Worm (Caenorhabditis elegans) whole organism, young adult: ENCODE measurements around the gene F49H12.7.
A peak's percentile ranks its signal among the peaks of the same experiment; 100 is the strongest.

ENCODE experiments used
- B0019.2 ChIP-seq: fragments of 200-800 bp; sonication (Bioruptor generic); conservative IDR thresholded peaks from 2 replicates; pipeline ENCODE4 v1.3.6; 2022; ENCODE audit warnings: missing genetic modification reagents, missing genetic modification characterization, missing compliant biosample characterization
- B0035.1 ChIP-seq: sonication (generic microtip); optimal IDR thresholded peaks from 2 replicates; lab custom pipeline; 2016; ENCODE audit warnings: missing genetic modification characterization, mild to moderate bottlenecking, missing compliant biosample characterization, missing genotype, missing genetic modification reagents
- C17E4.6 ChIP-seq: fragments of 200-800 bp; sonication (Bioruptor generic); IDR thresholded peaks from 2 replicates; pipeline ENCODE4 v1.3.6; 2022; ENCODE audit warnings: missing genetic modification reagents, missing genetic modification characterization, missing compliant biosample characterization
- D2030.7 ChIP-seq: fragments of 200-800 bp; sonication (Bioruptor generic); IDR thresholded peaks from 2 replicates; pipeline ENCODE4 v1.3.6; 2022; ENCODE audit warnings: missing genetic modification reagents, missing genetic modification characterization, missing compliant biosample characterization
- F10E7.11 ChIP-seq: sonication (generic microtip); optimal IDR thresholded peaks from 2 replicates; lab custom pipeline; 2017; ENCODE audit warnings: mild to moderate bottlenecking, missing genetic modification characterization, moderate library complexity, missing compliant biosample characterization
- F39B2.1 ChIP-seq: fragments of 200-800 bp; sonication (Bioruptor generic); IDR thresholded peaks from 2 replicates; pipeline ENCODE4 v1.3.6; 2022; ENCODE audit warnings: missing genetic modification reagents, missing genetic modification characterization, missing compliant biosample characterization
- K11D2.4 ChIP-seq: fragments of 200-800 bp; sonication (Bioruptor generic); IDR thresholded peaks from 2 replicates; pipeline ENCODE4 v1.3.6; 2022; ENCODE audit warnings: missing genetic modification reagents, missing genetic modification characterization, missing compliant biosample characterization
- K12H6.12 ChIP-seq: fragments of 200-800 bp; sonication (Bioruptor generic); optimal IDR thresholded peaks from 2 replicates; lab custom pipeline; 2018; ENCODE audit warnings: mild to moderate bottlenecking, missing genetic modification characterization, missing compliant biosample characterization
- Y56A3A.18 ChIP-seq: fragments of 200-800 bp; sonication (Bioruptor generic); IDR thresholded peaks from 2 replicates; pipeline ENCODE4 v1.3.6; 2022; ENCODE audit warnings: missing genetic modification reagents, missing genetic modification characterization, missing compliant biosample characterization
- attf-6 ChIP-seq: fragments of 200-800 bp; sonication (Bioruptor generic); IDR thresholded peaks from 2 replicates; pipeline ENCODE4 v1.3.6; 2022; ENCODE audit warnings: missing genetic modification reagents, missing genetic modification characterization, missing compliant biosample characterization
- ceh-27 ChIP-seq: fragments of 200-800 bp; sonication (Bioruptor generic); optimal IDR thresholded peaks from 2 replicates; lab custom pipeline; 2018; ENCODE audit warnings: mild to moderate bottlenecking, missing genetic modification characterization, moderate library complexity, missing compliant biosample characterization
- ceh-79 ChIP-seq: sonication (generic microtip); optimal IDR thresholded peaks from 2 replicates; lab custom pipeline; 2017; ENCODE audit warnings: mild to moderate bottlenecking, missing genetic modification characterization, missing compliant biosample characterization
- chd-7 ChIP-seq: sonication (generic microtip); optimal IDR thresholded peaks from 2 replicates; lab custom pipeline; 2016; ENCODE audit warnings: mild to moderate bottlenecking, missing genetic modification characterization, moderate library complexity, missing compliant biosample characterization
- die-1 ChIP-seq: sonication (generic microtip); optimal IDR thresholded peaks from 2 replicates; lab custom pipeline; 2016; ENCODE audit warnings: missing genotype, mild to moderate bottlenecking, missing genetic modification characterization, missing compliant biosample characterization
- dpff-1 ChIP-seq: sonication (generic microtip); optimal IDR thresholded peaks from 2 replicates; lab custom pipeline; 2017; ENCODE audit warnings: mild to moderate bottlenecking, missing genetic modification characterization, missing compliant biosample characterization
- egl-44 ChIP-seq: fragments of 200-800 bp; sonication (Bioruptor generic); IDR thresholded peaks from 2 replicates; pipeline ENCODE4 v1.3.6; 2022; ENCODE audit warnings: missing genetic modification reagents, missing genetic modification characterization, missing compliant biosample characterization
- ets-4 ChIP-seq: fragments of 200-800 bp; sonication (Bioruptor generic); optimal IDR thresholded peaks from 2 replicates; lab custom pipeline; 2018; ENCODE audit warnings: mild to moderate bottlenecking, missing genetic modification characterization, missing compliant biosample characterization
- hlh-12 ChIP-seq: sonication (generic microtip); optimal IDR thresholded peaks from 2 replicates; lab custom pipeline; 2016; ENCODE audit warnings: missing genetic modification characterization, missing compliant biosample characterization
- lag-1 ChIP-seq: fragments of 200-800 bp; sonication (Bioruptor generic); IDR thresholded peaks from 2 replicates; pipeline ENCODE4 v1.3.6; 2022; ENCODE audit warnings: missing genetic modification reagents, missing genetic modification characterization, missing compliant biosample characterization
- lin-26 ChIP-seq: fragments of 200-800 bp; sonication (Bioruptor generic); IDR thresholded peaks from 2 replicates; pipeline ENCODE4 v1.3.6; 2022; ENCODE audit warnings: missing genetic modification reagents, missing genetic modification characterization, missing compliant biosample characterization
- lin-54 ChIP-seq: fragments of 200-800 bp; sonication (Bioruptor generic); optimal IDR thresholded peaks from 2 replicates; lab custom pipeline; 2018; ENCODE audit warnings: mild to moderate bottlenecking, missing genetic modification characterization, missing compliant biosample characterization
- lsy-27 ChIP-seq: sonication (generic microtip); optimal IDR thresholded peaks from 2 replicates; lab custom pipeline; 2017; ENCODE audit warnings: missing genetic modification characterization, mild to moderate bottlenecking, missing compliant biosample characterization, antibody characterized with exemption, missing genotype, borderline replicate concordance; ENCODE audit not compliant: insufficient read depth
- mes-4 ChIP-seq: sonication (generic microtip); optimal IDR thresholded peaks from 2 replicates; lab custom pipeline; 2016; ENCODE audit warnings: missing genotype, missing genetic modification characterization, missing compliant biosample characterization
- nhr-120 ChIP-seq: fragments of 200-800 bp; sonication (Bioruptor generic); IDR thresholded peaks from 2 replicates; pipeline ENCODE4 v1.3.6; 2022; ENCODE audit warnings: missing genetic modification characterization, missing compliant biosample characterization
- nhr-90 ChIP-seq: sonication (generic microtip); optimal IDR thresholded peaks from 2 replicates; lab custom pipeline; 2016; ENCODE audit warnings: missing genotype, mild to moderate bottlenecking, missing genetic modification characterization, missing compliant biosample characterization
- pha-4 ChIP-seq: fragments of 150-350 bp; sonication (generic microtip); optimal IDR thresholded peaks from 2 replicates; lab custom pipeline; 2014; ENCODE audit warnings: missing biosample characterization, missing genetic modification reagents, missing genetic modification characterization
- rcor-1 ChIP-seq: fragments of 200-800 bp; sonication (Bioruptor generic); IDR thresholded peaks from 2 replicates; pipeline ENCODE4 v1.3.6; 2022; ENCODE audit warnings: missing genetic modification reagents, missing genetic modification characterization, missing compliant biosample characterization
- rpc-1 ChIP-seq, 2 experiments: fragments of 150-350 bp in 1 of 2; sonication (generic microtip) in 1 of 2; optimal IDR thresholded peaks; 2 replicates each; lab custom pipeline; 2014 to 2018; ENCODE audit warnings: missing biosample characterization in 1 of 2, missing genetic modification characterization in 1 of 2, missing genetic modification reagents in 1 of 2, missing genotype in 1 of 2
- snpc-3.4 ChIP-seq: sonication (generic microtip); optimal IDR thresholded peaks from 2 replicates; lab custom pipeline; 2017; ENCODE audit warnings: missing genetic modification characterization, mild to moderate bottlenecking, missing compliant biosample characterization, antibody characterized with exemption, moderate library complexity, missing genotype, missing genetic modification reagents
- sptf-2 ChIP-seq: fragments of 200-800 bp; sonication (Bioruptor generic); optimal IDR thresholded peaks from 2 replicates; lab custom pipeline; 2018; ENCODE audit warnings: mild to moderate bottlenecking, missing genetic modification characterization, missing compliant biosample characterization
- tbx-9 ChIP-seq: sonication (generic microtip); optimal IDR thresholded peaks from 2 replicates; lab custom pipeline; 2016; ENCODE audit warnings: borderline replicate concordance, missing genetic modification characterization, inconsistent platforms, missing compliant biosample characterization
- unc-130 ChIP-seq: sonication (generic microtip); optimal IDR thresholded peaks from 2 replicates; lab custom pipeline; 2016; ENCODE audit warnings: missing genetic modification reagents, missing genetic modification characterization, missing compliant biosample characterization
- zfh-2 ChIP-seq: fragments of 200-800 bp; sonication (Bioruptor generic); conservative IDR thresholded peaks from 2 replicates; pipeline ENCODE4 v1.3.6; 2022; ENCODE audit warnings: missing genetic modification reagents, missing genetic modification characterization, missing compliant biosample characterization
- zim-3 ChIP-seq: sonication (generic microtip); optimal IDR thresholded peaks from 2 replicates; lab custom pipeline; 2017; ENCODE audit warnings: mild to moderate bottlenecking, missing genetic modification characterization, moderate library complexity, missing compliant biosample characterization

The F49H12.7 gene

ce11 chrX:2040877-2041276 lies 24.0 kb upstream of the F49H12.7 start:
- TF ChIP-seq rpc-1 (optimal IDR thresholded peaks at IDR 0.05; lab: Kevin White, UChicago) (no peak), rpc-1 (tag; optimal IDR thresholded peaks at IDR 0.05; lab: Kevin White, UChicago) (peak; percentile 26), attf-6 (GFP tag; lab: Robert Waterston, UW) (no peak)

- TF ChIP-seq sptf-2 (GFP tag; lab: Kevin White, UChicago) (no peak), dpff-1 (no peak), zfh-2 (GFP tag; lab: Robert Waterston, UW) (peak; percentile 33; the same call in 1 of the 2 replicates), ceh-27 (GFP tag; lab: Kevin White, UChicago) (no peak)
These were observed 23.2 kb upstream of the F49H12.7 start for ce11 chrX:2041448-2042138.

ce11 chrX:2042621-2043020 lies 22.2 kb upstream of the F49H12.7 start:
- TF ChIP-seq die-1 (tag; lab: Kevin White, UChicago) (no peak), unc-130 (GFP tag; lab: Kevin White, UChicago) (no peak), C17E4.6 (GFP tag; lab: Robert Waterston, UW) (no peak), B0035.1 (no peak)

ce11 chrX:2043224-2043623 lies 21.6 kb upstream of the F49H12.7 start:
- TF ChIP-seq K11D2.4 (GFP tag; lab: Robert Waterston, UW) (no peak), mes-4 (tag; lab: Kevin White, UChicago) (no peak), nhr-120 (GFP tag; lab: Robert Waterston, UW) (no peak), K12H6.12 (tag; lab: Kevin White, UChicago) (peak; percentile 23), hlh-12 (no peak), chd-7 (tag; lab: Kevin White, UChicago) (no peak), ets-4 (no peak)

ce11 chrX:2044541-2045168 lies 20.2 kb upstream of the F49H12.7 start:
- TF ChIP-seq rcor-1 (GFP tag; lab: Robert Waterston, UW) (no peak), F39B2.1 (GFP tag; lab: Robert Waterston, UW) (no peak), egl-44 (GFP tag; lab: Robert Waterston, UW) (no peak), tbx-9 (tag; lab: Kevin White, UChicago) (no peak), F10E7.11 (no peak), ceh-79 (no peak), lag-1 (GFP tag; lab: Robert Waterston, UW) (no peak), nhr-90 (tag; lab: Kevin White, UChicago) (no peak), pha-4 (tag; lab: Kevin White, UChicago) (no peak)

- TF ChIP-seq C17E4.6 (GFP tag; lab: Robert Waterston, UW) (no peak), hlh-12 (no peak), zim-3 (tag; lab: Kevin White, UChicago) (no peak), B0019.2 (no peak), snpc-3.4 (no peak), Y56A3A.18 (no peak), D2030.7 (GFP tag; lab: Robert Waterston, UW) (no peak), lin-54 (GFP tag; lab: Kevin White, UChicago) (no peak), sptf-2 (GFP tag; lab: Kevin White, UChicago) (no peak), zfh-2 (GFP tag; lab: Robert Waterston, UW) (no peak), lsy-27 (no peak), tbx-9 (tag; lab: Kevin White, UChicago) (no peak), lin-26 (GFP tag; lab: Robert Waterston, UW) (no peak), nhr-90 (tag; lab: Kevin White, UChicago) (no peak)
These were observed 19.2 kb upstream of the F49H12.7 start for ce11 chrX:2045603-2046002.
